Worm (Caenorhabditis elegans): ENCODE measurements around the gene atx-2.
"Not testable (repeated sequence)": the region's sequence is repeated elsewhere in the genome, so short reads cannot be mapped to it uniquely, and the experiment has no call there.

Gene atx-2

ce11 chrIII:10432104-10432503 is 29.1 kb upstream of the atx-2 start (continued):
- peak; percentile 66 for TF ChIP-seq hlh-30 (tag; optimal IDR thresholded peaks at IDR 0.05; ENCODE audit: insufficient read depth)
- TF ChIP-seq hlh-15 (tag; optimal IDR thresholded peaks at IDR 0.05) = no peak
- TF ChIP-seq ets-4 (tag; optimal IDR thresholded peaks at IDR 0.05) = no peak
- TF ChIP-seq fax-1 (tag; optimal IDR thresholded peaks at IDR 0.05) = peak; percentile 14
- TF ChIP-seq che-1 (tag; optimal IDR thresholded peaks at IDR 0.05) = peak; percentile 64
- TF ChIP-seq madf-2 (tag; optimal IDR thresholded peaks at IDR 0.05) = peak; percentile 11
- peak; percentile 71 for TF ChIP-seq nfya-1 (tag; optimal IDR thresholded peaks at IDR 0.05)
- no peak for TF ChIP-seq fkh-10 (GFP tag; optimal IDR thresholded peaks at IDR 0.05)
- no peak for TF ChIP-seq dmd-4 (tag; optimal IDR thresholded peaks at IDR 0.05; ENCODE audit: borderline replicate concordance)
- peak; percentile 49 for TF ChIP-seq tbx-7 (tag; optimal IDR thresholded peaks at IDR 0.05)
- no peak for TF ChIP-seq mec-3 (tag; optimal IDR thresholded peaks at IDR 0.05; ENCODE audit: borderline replicate concordance)
- peak; percentile 41 for TF ChIP-seq nhr-232 (tag; optimal IDR thresholded peaks at IDR 0.05)
- TF ChIP-seq hlh-8 (tag; optimal IDR thresholded peaks at IDR 0.05) = peak; percentile 28
- TF ChIP-seq lin-11 (tag; optimal IDR thresholded peaks at IDR 0.05) = peak; percentile 34
- peak; percentile 62 for TF ChIP-seq ztf-16 (tag; optimal IDR thresholded peaks at IDR 0.05)
- TF ChIP-seq ama-1 (optimal IDR thresholded peaks at IDR 0.05) = no peak

- TF ChIP-seq C08G9.2 (tag; optimal IDR thresholded peaks at IDR 0.05) (peak; percentile 40), pqm-1 (tag; optimal IDR thresholded peaks at IDR 0.05) (peak; percentile 48), ref-2 (tag; optimal IDR thresholded peaks at IDR 0.05) (peak; percentile 36), ceh-18 (tag; optimal IDR thresholded peaks at IDR 0.05) (peak; percentile 40), unc-3 (GFP tag; conservative IDR thresholded peaks at IDR 0.05) (0 out of 2 replicates have a peak, but pooled peaks have one; percentile 15), ceh-14 (tag; optimal IDR thresholded peaks at IDR 0.05) (peak; percentile 97), tbx-2 (tag; optimal IDR thresholded peaks at IDR 0.05) (peak; percentile 58), lim-6 (tag; optimal IDR thresholded peaks at IDR 0.05) (peak; percentile 83), elt-2 (tag; optimal IDR thresholded peaks at IDR 0.05) (peak; percentile 14), ceh-31 (tag; optimal IDR thresholded peaks at IDR 0.05) (peak; percentile 87), unc-86 (tag; optimal IDR thresholded peaks at IDR 0.05) (peak; percentile 23), ceh-34 (tag; optimal IDR thresholded peaks at IDR 0.05) (peak; percentile 50), nfya-1 (tag; optimal IDR thresholded peaks at IDR 0.05) (peak; percentile 4), F13H6.1 (tag; optimal IDR thresholded peaks at IDR 0.05) (peak; percentile 49), fax-1 (tag; optimal IDR thresholded peaks at IDR 0.05) (peak; percentile 31), unc-42 (tag; optimal IDR thresholded peaks at IDR 0.05) (peak; percentile 99)
- not testable (repeated sequence) for TF ChIP-seq unc-3 (tag; optimal IDR thresholded peaks at IDR 0.05)
Measured at ce11 chrIII:10435938-10436842, 25.0 kb upstream of the atx-2 start, which contains the start of the genes smrd-1 and enu-3.1. Gene smrd-1 (minus strand): TSS chrIII:10435988. Gene enu-3.1 (plus strand): TSS chrIII:10436276.

- not testable (repeated sequence) for TF ChIP-seq unc-42, pax-1, C08G9.2 (tag; optimal IDR thresholded peaks at IDR 0.05)
Measured at ce11 chrIII:10438780-10439179, 22.4 kb upstream of the atx-2 start, which contains the start of gene H04D03.6. Gene H04D03.6 (minus strand): TSS chrIII:10438880.

- TF ChIP-seq K09A11.1 (tag; optimal IDR thresholded peaks at IDR 0.05; ENCODE audit: insufficient read depth) (no peak), lim-6 (tag; optimal IDR thresholded peaks at IDR 0.05) (no peak), ceh-48 (tag; optimal IDR thresholded peaks at IDR 0.05) (no peak), ceh-19 (GFP tag; optimal IDR thresholded peaks at IDR 0.05) (no peak), ceh-14 (tag; optimal IDR thresholded peaks at IDR 0.05) (no peak), ets-4 (tag; optimal IDR thresholded peaks at IDR 0.05) (no peak), K02D7.2 (tag; optimal IDR thresholded peaks at IDR 0.05) (no peak), odd-2 (tag; optimal IDR thresholded peaks at IDR 0.05) (no peak), ceh-30 (tag; optimal IDR thresholded peaks at IDR 0.05) (no peak)
Measured at ce11 chrIII:10442355-10443140, 18.6 kb upstream of the atx-2 start, which contains the start of the genes H04D03.2 and ecps-2. Gene H04D03.2 (minus strand): TSS chrIII:10442405. Gene ecps-2 (plus strand): TSS chrIII:10443090.

Measured in whole organism, late embryonic.